Worm (Caenorhabditis elegans): ENCODE results near the gene mboa-3.

DNA sequence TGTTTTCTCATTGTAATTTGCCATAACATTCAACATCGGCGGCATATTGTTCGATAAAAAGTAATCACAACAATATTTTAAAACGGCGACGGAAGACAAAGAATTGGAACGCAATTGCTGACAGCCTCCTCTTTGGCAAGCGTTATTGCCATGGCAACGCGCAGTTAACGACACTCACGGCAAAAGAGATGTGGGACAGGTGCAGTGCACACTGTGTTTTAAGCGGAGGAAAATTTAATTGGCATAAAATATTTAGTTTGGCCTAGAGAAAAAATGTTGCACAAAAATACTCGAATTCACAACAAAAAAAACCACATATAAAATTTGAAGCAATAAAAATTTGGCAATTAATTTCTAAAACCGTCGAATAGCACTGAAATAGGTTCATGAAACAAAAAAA lies 30.0 kb upstream of the mboa-3 start, which contains the start of gene ifta-1:
- TF ChIP-seq med-1 (GFP tag; optimal IDR thresholded peaks at IDR 0.05; ENCODE audit: insufficient read depth) (no peak), klf-2 (GFP tag; conservative IDR thresholded peaks at IDR 0.05) (no peak), T22C8.4 (GFP tag; IDR thresholded peaks at IDR 0.05) (no peak), cog-1 (tag; optimal IDR thresholded peaks at IDR 0.05) (no peak)
